Fruit fly (Drosophila melanogaster): ENCODE results near the gene CG45207.

DNA sequence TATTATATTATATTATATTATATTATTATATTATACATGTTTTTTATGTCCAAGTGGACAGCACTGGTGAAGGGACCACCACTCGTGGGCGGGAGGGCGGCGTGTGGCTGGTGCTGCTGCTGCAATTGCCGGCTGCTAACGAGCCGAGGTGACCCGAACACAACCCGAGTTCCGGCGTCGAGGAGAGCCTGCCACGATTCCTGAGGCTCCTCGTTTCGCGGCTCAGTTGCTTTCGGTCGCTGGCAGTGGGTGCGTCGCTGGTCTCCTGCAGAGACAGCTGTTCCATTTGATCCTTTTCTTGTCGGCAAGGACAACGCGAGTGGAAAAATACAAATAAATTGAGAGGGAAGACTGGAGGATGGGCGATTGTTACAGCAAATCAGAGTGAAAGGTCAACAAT, 35.2 kb upstream of the CG45207 start:
- no peak for TF ChIP-seq pan (optimal IDR thresholded peaks at IDR 0.05)
- TF ChIP-seq CG8478 (optimal IDR thresholded peaks at IDR 0.05), result no peak
- no peak for TF ChIP-seq usp (GFP tag; optimal IDR thresholded peaks at IDR 0.05)

All from whole organism.